Fruit fly (Drosophila melanogaster): ENCODE measurements around the gene Slc25A46b.

Slc25A46b gene

DNA sequence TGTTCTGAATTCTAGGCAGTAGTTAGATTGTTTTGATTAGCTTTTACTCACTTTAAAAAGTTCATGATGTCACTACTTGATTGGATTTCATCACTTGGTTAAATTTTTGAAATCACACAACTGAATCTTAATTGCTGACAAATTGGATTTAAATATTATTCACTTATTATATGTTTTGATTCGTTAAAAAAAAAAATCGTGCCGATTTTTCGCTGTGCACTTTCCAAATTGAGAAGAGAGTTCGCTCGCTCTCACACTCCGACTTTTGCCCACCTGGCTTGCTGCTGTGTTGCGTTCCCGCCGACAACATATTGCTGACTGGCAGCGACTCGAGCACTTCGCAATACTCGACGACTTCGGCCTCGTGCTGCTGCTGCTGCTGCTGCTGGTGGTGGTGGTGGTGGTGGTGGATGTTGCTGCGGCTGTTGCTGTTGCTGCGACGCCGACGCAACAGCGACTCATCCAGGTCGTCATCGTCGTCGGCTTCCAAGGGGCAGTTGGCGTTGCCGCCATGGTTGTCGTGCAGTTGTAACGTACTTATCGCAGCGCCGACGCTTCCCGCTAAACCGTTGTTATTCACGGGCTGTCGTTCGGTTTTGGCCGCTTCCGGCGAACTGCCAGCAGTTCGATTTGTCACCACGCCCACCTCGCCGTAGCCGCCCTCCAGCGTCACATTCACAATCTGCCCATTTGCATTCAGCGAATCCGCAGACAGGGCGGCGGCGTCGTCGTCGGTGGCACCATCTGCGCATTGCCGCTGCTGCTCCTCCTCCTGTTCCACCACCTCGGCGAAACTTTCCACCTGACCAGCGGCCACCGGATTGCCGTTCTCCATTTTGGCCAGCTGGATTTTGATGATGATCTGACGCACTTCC lies 45.3 kb downstream of the Slc25A46b start (continued):
- TF ChIP-seq CG18262 (tag; optimal IDR thresholded peaks at IDR 0.05) (peak; percentile 75), Bteb2 (GFP tag; optimal IDR thresholded peaks at IDR 0.05) (peak; percentile 67), CG11504 (tag; optimal IDR thresholded peaks at IDR 0.05) (peak; percentile 97), Sox102F (GFP tag; optimal IDR thresholded peaks at IDR 0.05) (peak; percentile 79), CG34376 (GFP tag; optimal IDR thresholded peaks at IDR 0.05) (peak; percentile 68), gsb (GFP tag; IDR thresholded peaks at IDR 0.05) (no peak), bab2 (GFP tag; optimal IDR thresholded peaks at IDR 0.05) (peak; percentile 43), ab (GFP tag; optimal IDR thresholded peaks at IDR 0.05) (no peak), slou (GFP tag; optimal IDR thresholded peaks at IDR 0.05) (peak; percentile 45), CG18619 (GFP tag; optimal IDR thresholded peaks at IDR 0.05) (peak; percentile 57), CG4820 (GFP tag; optimal IDR thresholded peaks at IDR 0.05) (peak; percentile 30), GATAe (GFP tag; conservative IDR thresholded peaks at IDR 0.05) (no peak), MTF-1 (GFP tag; optimal IDR thresholded peaks at IDR 0.05; ENCODE audit: borderline replicate concordance) (no peak), cato (GFP tag; optimal IDR thresholded peaks at IDR 0.05; ENCODE audit: borderline replicate concordance) (peak; percentile 59), CG30020 (tag; optimal IDR thresholded peaks at IDR 0.05) (no peak), Sin3A (optimal IDR thresholded peaks at IDR 0.05) (no peak), Hmx (GFP tag; optimal IDR thresholded peaks at IDR 0.05) (no peak), CG12391 (tag; optimal IDR thresholded peaks at IDR 0.05) (peak; percentile 73), pfk (GFP tag; optimal IDR thresholded peaks at IDR 0.05) (no peak), slbo (GFP tag; IDR thresholded peaks at IDR 0.05) (peak; percentile 71), trh (GFP tag; optimal IDR thresholded peaks at IDR 0.05) (no peak), lola (GFP tag; optimal IDR thresholded peaks at IDR 0.05) (peak in 1 of 3 experiments; percentile 39), CG18011 (GFP tag; optimal IDR thresholded peaks at IDR 0.05) (peak; percentile 50), Hsf (GFP tag; optimal IDR thresholded peaks at IDR 0.05) (peak; percentile 82), sqz (GFP tag; optimal IDR thresholded peaks at IDR 0.05) (peak; percentile 23), CG4404 (GFP tag; IDR thresholded peaks at IDR 0.05) (peak; percentile 18; the same call in 1 of the 2 replicates), CG9437 (GFP tag; optimal IDR thresholded peaks at IDR 0.05) (peak; percentile 63), CG5180 (GFP tag; optimal IDR thresholded peaks at IDR 0.05) (peak; percentile 74), gt (GFP tag; IDR thresholded peaks at IDR 0.05) (no peak), Neu2 (GFP tag; optimal IDR thresholded peaks at IDR 0.05; ENCODE audit: borderline replicate concordance) (no peak), run (tag; optimal IDR thresholded peaks at IDR 0.05) (peak; percentile 53), sr (GFP tag; IDR thresholded peaks at IDR 0.05) (no peak), hth (optimal IDR thresholded peaks at IDR 0.05) (no peak), CG42726 (GFP tag; IDR thresholded peaks at IDR 0.05; ENCODE audit: partially characterized antibody) (0 out of 2 replicates have a peak, but pooled peaks have one; percentile 27), Hey (tag; optimal IDR thresholded peaks at IDR 0.05) (peak; percentile 9), CG16779 (GFP tag; IDR thresholded peaks at IDR 0.05) (peak; percentile 15; the same call in 1 of the 2 replicates), ATbp (GFP tag; optimal IDR thresholded peaks at IDR 0.05) (peak; percentile 73), CG5245 (GFP tag; optimal IDR thresholded peaks at IDR 0.05) (peak; percentile 4), CG2120 (GFP tag; optimal IDR thresholded peaks at IDR 0.05) (peak; percentile 78), CG13123 (GFP tag; optimal IDR thresholded peaks at IDR 0.05) (peak; percentile 19), CG1233 (GFP tag; optimal IDR thresholded peaks at IDR 0.05) (peak; percentile 19), pan (optimal IDR thresholded peaks at IDR 0.05) (no peak), pan (GFP tag; optimal IDR thresholded peaks at IDR 0.05 in 1 of 2, IDR thresholded peaks at IDR 0.05 in 1 of 2) (peak in 1 of 2 experiments; percentile 61), Kr (GFP tag; optimal IDR thresholded peaks at IDR 0.05) (no peak), crc (GFP tag; optimal IDR thresholded peaks at IDR 0.05) (peak; percentile 14), caup (GFP tag; optimal IDR thresholded peaks at IDR 0.05; ENCODE audit: severe bottlenecking) (peak; percentile 49), abd-A (tag; optimal IDR thresholded peaks at IDR 0.05) (no peak), Poxn (GFP tag; IDR thresholded peaks at IDR 0.05) (no peak), CG12769 (tag; optimal IDR thresholded peaks at IDR 0.05) (peak; percentile 68)

Data from whole organism, embryonic.